Fruit fly (Drosophila melanogaster) whole organism, embryonic: ENCODE results near the gene CG34136.

Experiments used
- CG3065 ChIP-seq: fragments of 200-800 bp; sonication (Bioruptor generic); optimal IDR thresholded peaks from 2 replicates; lab custom pipeline; 2016; ENCODE audit warnings: missing biosample characterization, missing genetic modification characterization
- CG3995 ChIP-seq: fragments of 200-800 bp; sonication (Bioruptor generic); optimal IDR thresholded peaks from 3 replicates; lab custom pipeline; 2016; ENCODE audit warnings: missing biosample characterization, missing genetic modification characterization
- Oli ChIP-seq: fragments of 200-800 bp; sonication (Bioruptor generic); optimal IDR thresholded peaks from 2 replicates; lab custom pipeline; 2018; ENCODE audit warnings: missing biosample characterization, mild to moderate bottlenecking, missing genetic modification characterization, moderate library complexity
- Rfx ChIP-seq: fragments of 200-800 bp; sonication (Bioruptor generic); IDR thresholded peaks from 2 replicates; pipeline ENCODE4 v1.3.6; 2022; ENCODE audit warnings: missing biosample characterization, missing genetic modification characterization
- Sox102F ChIP-seq: fragments of 200-800 bp; sonication (Bioruptor generic); optimal IDR thresholded peaks from 2 replicates; lab custom pipeline; 2018; ENCODE audit warnings: missing biosample characterization, mild to moderate bottlenecking, missing genetic modification characterization, moderate library complexity
- ab ChIP-seq: fragments of 200-800 bp; sonication (Bioruptor generic); optimal IDR thresholded peaks from 2 replicates; lab custom pipeline; 2016; ENCODE audit warnings: missing biosample characterization, missing genetic modification characterization
- fd3F ChIP-seq: fragments of 200-800 bp; sonication (Bioruptor generic); optimal IDR thresholded peaks from 2 replicates; lab custom pipeline; 2018; ENCODE audit warnings: missing biosample characterization, mild to moderate bottlenecking, missing genetic modification characterization, moderate library complexity
- ind ChIP-seq: fragments of 200-800 bp; sonication (Bioruptor generic); optimal IDR thresholded peaks from 3 replicates; lab custom pipeline; 2016; ENCODE audit warnings: missing biosample characterization, missing genetic modification characterization
- insv ChIP-seq, 2 experiments: fragments of 200-800 bp; sonication (Bioruptor generic); optimal IDR thresholded peaks; 3 replicates each; lab custom pipeline; 2016 to 2018; ENCODE audit warnings: missing biosample characterization in 2 of 2, missing genetic modification characterization in 2 of 2
- oc ChIP-seq: fragments of 200-800 bp; sonication (Bioruptor generic); optimal IDR thresholded peaks from 2 replicates; lab custom pipeline; 2018; ENCODE audit warnings: missing biosample characterization, mild to moderate bottlenecking, missing genetic modification characterization, moderate library complexity
- toy ChIP-seq: fragments of 200-800 bp; sonication (Bioruptor generic); IDR thresholded peaks from 2 replicates; pipeline ENCODE4 v1.3.6; 2022; ENCODE audit warnings: missing biosample characterization, missing genetic modification characterization

DNA sequence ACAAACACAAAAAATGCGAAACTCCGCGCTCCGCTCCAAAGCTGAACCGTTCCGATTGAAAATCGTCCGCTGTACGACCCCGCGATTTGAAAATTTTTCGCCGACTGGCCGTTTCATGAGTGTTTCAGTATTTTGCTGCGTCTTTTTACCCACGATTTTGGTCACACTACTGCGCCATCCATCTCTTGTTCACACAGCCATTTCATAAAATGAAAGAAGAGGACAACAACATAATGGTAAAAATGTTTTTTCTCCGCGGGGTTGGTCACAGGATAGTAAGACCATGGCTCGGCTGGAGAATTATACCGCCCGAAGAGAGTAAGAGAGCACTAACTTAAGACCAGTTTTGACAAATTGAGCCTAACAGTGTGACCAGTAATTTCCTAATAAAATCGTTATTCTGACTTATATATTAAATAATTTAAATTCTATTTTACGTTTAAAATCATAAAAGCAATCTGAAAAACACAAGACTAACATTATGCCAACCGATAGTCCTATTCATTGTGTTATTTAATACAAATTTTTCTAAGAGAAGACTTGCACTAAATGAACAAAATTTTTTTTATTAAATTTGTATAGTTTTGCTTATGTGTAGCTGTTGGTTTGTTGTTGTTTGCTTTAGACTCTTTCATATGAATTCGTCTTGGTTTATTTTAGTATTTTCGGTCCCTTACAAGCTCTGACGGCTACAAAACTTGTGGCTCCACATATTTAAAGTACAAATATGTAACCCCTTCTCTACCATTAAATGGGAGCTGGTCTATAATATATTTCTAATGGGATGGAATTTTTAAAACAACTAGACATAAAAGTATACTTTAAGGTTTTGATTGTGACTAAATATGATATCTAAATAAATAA lies 44.6 kb upstream of the CG34136 start, which contains the start of gene CG42238:
- no peak for TF ChIP-seq toy (GFP tag; lab: Robert Waterston, UW)
- no peak for TF ChIP-seq ab (GFP tag; lab: Kevin White, UChicago)
- TF ChIP-seq Rfx, result peak; percentile 20; the same call in 1 of the 2 replicates
- TF ChIP-seq oc, result no peak
- TF ChIP-seq insv (GFP tag; optimal IDR thresholded peaks at IDR 0.05; lab: Kevin White, UChicago), result no peak
- TF ChIP-seq CG3995 (GFP tag; lab: Kevin White, UChicago), result peak; percentile 74
- TF ChIP-seq CG3065 (GFP tag; lab: Kevin White, UChicago), result no peak
- TF ChIP-seq Sox102F (GFP tag; lab: Kevin White, UChicago), result no peak
- no peak for TF ChIP-seq Oli (tag; lab: Kevin White, UChicago)
- no peak for TF ChIP-seq ind (GFP tag; lab: Kevin White, UChicago)
- TF ChIP-seq fd3F (GFP tag; lab: Kevin White, UChicago), result no peak
